Fruit fly (Drosophila melanogaster) whole organism, embryonic: ENCODE data around the gene CG32276.
A peak's percentile ranks its signal among the peaks of the same experiment; 100 is the strongest.

ENCODE experiments used
- ATbp ChIP-seq: fragments of 200-800 bp; sonication (Bioruptor generic); optimal IDR thresholded peaks from 2 replicates; lab custom pipeline; 2017; ENCODE audit warnings: missing biosample characterization, mild to moderate bottlenecking, missing genetic modification characterization, missing genetic modification reagents
- Ada2b ChIP-seq: fragments of 200-800 bp; sonication (Bioruptor generic); IDR thresholded peaks from 2 replicates; pipeline ENCODE4 v1.3.6; 2022; ENCODE audit warnings: missing biosample characterization, missing genetic modification characterization
- Antp ChIP-seq: fragments of 200-800 bp; sonication (Bioruptor generic); optimal IDR thresholded peaks from 3 replicates; lab custom pipeline; 2016; ENCODE audit warnings: missing biosample characterization, missing genetic modification characterization
- Blimp-1 ChIP-seq: fragments of 200-800 bp; sonication (Bioruptor generic); optimal IDR thresholded peaks from 3 replicates; lab custom pipeline; 2018; ENCODE audit warnings: missing biosample characterization, missing genetic modification characterization, mild to moderate bottlenecking, moderate library complexity, missing genetic modification reagents
- CG11456 ChIP-seq: fragments of 200-800 bp; sonication (Bioruptor generic); IDR thresholded peaks from 3 replicates; pipeline ENCODE4 v1.3.6; 2022; ENCODE audit warnings: missing biosample characterization, missing genetic modification characterization
- CG12155 ChIP-seq: fragments of 200-800 bp; sonication (Bioruptor generic); optimal IDR thresholded peaks from 3 replicates; lab custom pipeline; 2016; ENCODE audit warnings: missing biosample characterization, missing genetic modification characterization
- CG12744 ChIP-seq: fragments of 200-800 bp; sonication (Bioruptor generic); optimal IDR thresholded peaks from 2 replicates; lab custom pipeline; 2016; ENCODE audit warnings: missing biosample characterization, missing genetic modification characterization
- CG18476 ChIP-seq: fragments of 200-800 bp; sonication (Bioruptor generic); optimal IDR thresholded peaks from 2 replicates; lab custom pipeline; 2016; ENCODE audit warnings: missing biosample characterization, mild to moderate bottlenecking, missing genetic modification characterization
- CG2202 ChIP-seq: fragments of 200-800 bp; sonication (Bioruptor generic); optimal IDR thresholded peaks from 2 replicates; lab custom pipeline; 2018; ENCODE audit warnings: missing biosample characterization, mild to moderate bottlenecking, missing genetic modification characterization
- CG2875 ChIP-seq: fragments of 200-800 bp; sonication (Bioruptor generic); optimal IDR thresholded peaks from 2 replicates; lab custom pipeline; 2017; ENCODE audit warnings: missing biosample characterization, mild to moderate bottlenecking, missing genetic modification characterization, missing genetic modification reagents
- CG33213 ChIP-seq: fragments of 200-800 bp; sonication (Bioruptor generic); optimal IDR thresholded peaks from 3 replicates; lab custom pipeline; 2016; ENCODE audit warnings: missing biosample characterization, missing genetic modification characterization
- CG4282 ChIP-seq: fragments of 200-800 bp; sonication (Bioruptor generic); optimal IDR thresholded peaks from 2 replicates; lab custom pipeline; 2016; ENCODE audit warnings: missing biosample characterization, missing genetic modification characterization
- CG4424 ChIP-seq: fragments of 200-800 bp; sonication (Bioruptor generic); optimal IDR thresholded peaks from 3 replicates; lab custom pipeline; 2016; ENCODE audit warnings: missing biosample characterization, missing genetic modification characterization
- CG4707 ChIP-seq: fragments of 200-800 bp; sonication (Bioruptor generic); optimal IDR thresholded peaks from 2 replicates; lab custom pipeline; 2018; ENCODE audit warnings: missing biosample characterization, mild to moderate bottlenecking, missing genetic modification characterization, moderate library complexity
- CG5245 ChIP-seq: fragments of 200-800 bp; sonication (Bioruptor generic); optimal IDR thresholded peaks from 3 replicates; lab custom pipeline; 2016; ENCODE audit warnings: missing biosample characterization, missing genetic modification characterization
- CG6175 ChIP-seq: fragments of 200-800 bp; sonication (Bioruptor generic); IDR thresholded peaks from 3 replicates; pipeline ENCODE4 v1.3.6; 2022; ENCODE audit warnings: missing biosample characterization, missing genetic modification characterization
- CG8290 ChIP-seq, 3 experiments: fragments of 200-800 bp; sonication (Bioruptor generic); optimal IDR thresholded peaks; 2 replicates each; lab custom pipeline; 2016 to 2019; ENCODE audit warnings: missing biosample characterization in 3 of 3, missing genetic modification characterization in 3 of 3, mild to moderate bottlenecking in 2 of 3, moderate library complexity in 1 of 3
- Dad ChIP-seq: fragments of 200-800 bp; sonication (Bioruptor generic); optimal IDR thresholded peaks from 3 replicates; lab custom pipeline; 2016; ENCODE audit warnings: missing biosample characterization, missing genetic modification characterization
- Dp ChIP-seq: fragments of 200-800 bp; sonication (Bioruptor generic); optimal IDR thresholded peaks from 2 replicates; lab custom pipeline; 2018; ENCODE audit warnings: missing biosample characterization, mild to moderate bottlenecking, missing genetic modification characterization, moderate library complexity
- Elba2 ChIP-seq: fragments of 200-800 bp; sonication (Bioruptor generic); optimal IDR thresholded peaks from 3 replicates; lab custom pipeline; 2016; ENCODE audit warnings: missing biosample characterization, missing genetic modification characterization
- Fer2 ChIP-seq: fragments of 200-800 bp; sonication (Bioruptor generic); optimal IDR thresholded peaks from 2 replicates; lab custom pipeline; 2018; ENCODE audit warnings: missing biosample characterization, mild to moderate bottlenecking, missing genetic modification characterization, moderate library complexity
- H2.0 ChIP-seq: fragments of 200-800 bp; sonication (Bioruptor generic); IDR thresholded peaks from 2 replicates; pipeline ENCODE4 v1.3.6; 2022; ENCODE audit warnings: missing biosample characterization, missing genetic modification characterization
- HLHmδ ChIP-seq: fragments of 200-800 bp; sonication (Bioruptor generic); optimal IDR thresholded peaks from 2 replicates; lab custom pipeline; 2018; ENCODE audit warnings: missing biosample characterization, mild to moderate bottlenecking, missing genetic modification characterization, moderate library complexity
- HmgD ChIP-seq: fragments of 200-800 bp; sonication (Bioruptor generic); optimal IDR thresholded peaks from 3 replicates; lab custom pipeline; 2016; ENCODE audit warnings: missing biosample characterization, missing genetic modification characterization
- Meics ChIP-seq: fragments of 200-800 bp; sonication (Bioruptor generic); optimal IDR thresholded peaks from 2 replicates; lab custom pipeline; 2017; ENCODE audit warnings: missing biosample characterization, mild to moderate bottlenecking, missing genetic modification characterization
- Mes4 ChIP-seq: fragments of 200-800 bp; sonication (Bioruptor generic); optimal IDR thresholded peaks from 2 replicates; lab custom pipeline; 2016; ENCODE audit warnings: missing biosample characterization, missing genetic modification characterization
- Mrtf ChIP-seq: fragments of 200-800 bp; sonication (Bioruptor generic); IDR thresholded peaks from 3 replicates; pipeline ENCODE4 v1.3.6; 2022; ENCODE audit warnings: missing biosample characterization, missing genetic modification characterization
- Myb ChIP-seq: fragments of 200-800 bp; sonication (Bioruptor generic); optimal IDR thresholded peaks from 2 replicates; lab custom pipeline; 2016; ENCODE audit warnings: missing biosample characterization, missing genetic modification characterization
- PHDP ChIP-seq: fragments of 200-800 bp; sonication (Bioruptor generic); optimal IDR thresholded peaks from 3 replicates; lab custom pipeline; 2018; ENCODE audit warnings: missing biosample characterization, mild to moderate bottlenecking, missing genetic modification characterization, moderate library complexity
- Poxn ChIP-seq: fragments of 200-800 bp; sonication (Bioruptor generic); IDR thresholded peaks from 2 replicates; pipeline ENCODE4 v1.3.6; 2022; ENCODE audit warnings: missing biosample characterization, missing genetic modification characterization
- Vsx1 ChIP-seq: fragments of 200-800 bp; sonication (Bioruptor generic); optimal IDR thresholded peaks from 2 replicates; lab custom pipeline; 2017; ENCODE audit warnings: missing biosample characterization, mild to moderate bottlenecking, missing genetic modification characterization, missing genetic modification reagents
- cad ChIP-seq: fragments of >200 bp; optimal IDR thresholded peaks from 2 replicates; lab custom pipeline; 2017; ENCODE audit warnings: missing biosample characterization, missing genetic modification characterization
- chn ChIP-seq: fragments of 200-800 bp; sonication (Bioruptor generic); optimal IDR thresholded peaks from 2 replicates; lab custom pipeline; 2016; ENCODE audit warnings: missing biosample characterization, missing genetic modification characterization
- danr ChIP-seq: fragments of 200-800 bp; sonication (Bioruptor generic); IDR thresholded peaks from 2 replicates; pipeline ENCODE4 v1.3.6; 2022; ENCODE audit warnings: missing biosample characterization, missing genetic modification characterization
- dmrt99B ChIP-seq: fragments of 200-800 bp; sonication (Bioruptor generic); optimal IDR thresholded peaks from 2 replicates; lab custom pipeline; 2018; ENCODE audit warnings: missing biosample characterization, mild to moderate bottlenecking, missing genetic modification characterization, moderate library complexity
- fd102C ChIP-seq: fragments of 200-800 bp; sonication (Bioruptor generic); optimal IDR thresholded peaks from 2 replicates; lab custom pipeline; 2018; ENCODE audit warnings: missing biosample characterization, mild to moderate bottlenecking, missing genetic modification characterization, moderate library complexity
- gem ChIP-seq: fragments of 200-800 bp; sonication (Bioruptor generic); optimal IDR thresholded peaks from 2 replicates; lab custom pipeline; 2019; ENCODE audit warnings: missing biosample characterization, mild to moderate bottlenecking, missing genetic modification characterization, moderate library complexity
- gro ChIP-seq: fragments of 200-800 bp; sonication (Bioruptor generic); optimal IDR thresholded peaks from 2 replicates; lab custom pipeline; 2016; ENCODE audit warnings: missing biosample characterization, missing genetic modification characterization
- gsb-n ChIP-seq: fragments of 200-800 bp; sonication (Bioruptor generic); optimal IDR thresholded peaks from 3 replicates; lab custom pipeline; 2018; ENCODE audit warnings: missing biosample characterization, mild to moderate bottlenecking, missing genetic modification characterization
- h ChIP-seq: fragments of >200 bp; optimal IDR thresholded peaks from 2 replicates; lab custom pipeline; 2017
- kay ChIP-seq: fragments of 200-800 bp; sonication (Bioruptor generic); optimal IDR thresholded peaks from 2 replicates; lab custom pipeline; 2016; ENCODE audit warnings: missing biosample characterization, missing genetic modification characterization
- p53 ChIP-seq: fragments of 200-800 bp; sonication (Bioruptor generic); optimal IDR thresholded peaks from 2 replicates; lab custom pipeline; 2016; ENCODE audit warnings: missing biosample characterization, missing genetic modification characterization
- pita ChIP-seq: fragments of 200-800 bp; sonication (Bioruptor generic); optimal IDR thresholded peaks from 2 replicates; lab custom pipeline; 2017; ENCODE audit warnings: missing biosample characterization, mild to moderate bottlenecking, missing genetic modification characterization
- pum ChIP-seq: fragments of 200-800 bp; sonication (Bioruptor generic); optimal IDR thresholded peaks from 2 replicates; lab custom pipeline; 2016; ENCODE audit warnings: missing biosample characterization, missing genetic modification characterization
- sima ChIP-seq: fragments of 200-800 bp; sonication (Bioruptor generic); optimal IDR thresholded peaks from 2 replicates; lab custom pipeline; 2016; ENCODE audit warnings: missing biosample characterization, missing genetic modification characterization
- slp2 ChIP-seq: fragments of 200-800 bp; sonication (Bioruptor generic); optimal IDR thresholded peaks from 2 replicates; lab custom pipeline; 2016; ENCODE audit warnings: missing biosample characterization, missing genetic modification characterization
- sqz ChIP-seq: fragments of 200-800 bp; sonication (Bioruptor generic); optimal IDR thresholded peaks from 3 replicates; lab custom pipeline; 2018; ENCODE audit warnings: missing biosample characterization, mild to moderate bottlenecking, missing genetic modification characterization
- tio ChIP-seq: fragments of 200-800 bp; sonication (Bioruptor generic); optimal IDR thresholded peaks from 2 replicates; lab custom pipeline; 2017; ENCODE audit warnings: missing biosample characterization, missing genetic modification characterization, inconsistent platforms
- tll ChIP-seq, 2 experiments: fragments of 200-800 bp in 1 of 2; fragments of >200 bp in 1 of 2; sonication (Bioruptor generic) in 1 of 2; optimal IDR thresholded peaks; 2 replicates each; lab custom pipeline; 2017 to 2019; ENCODE audit warnings: missing biosample characterization in 2 of 2, missing genetic modification characterization in 2 of 2, mild to moderate bottlenecking in 1 of 2, moderate library complexity in 1 of 2
- unpg ChIP-seq: fragments of 200-800 bp; sonication (Bioruptor generic); optimal IDR thresholded peaks from 3 replicates; lab custom pipeline; 2018; ENCODE audit warnings: missing biosample characterization, mild to moderate bottlenecking, missing genetic modification characterization, moderate library complexity
- usp ChIP-seq: fragments of >200 bp; optimal IDR thresholded peaks from 2 replicates; lab custom pipeline; 2017; ENCODE audit warnings: missing biosample characterization, missing genetic modification characterization
- wek ChIP-seq: fragments of 200-800 bp; sonication (Bioruptor generic); optimal IDR thresholded peaks from 3 replicates; lab custom pipeline; 2018; ENCODE audit warnings: missing biosample characterization, mild to moderate bottlenecking, missing genetic modification characterization, moderate library complexity

CG32276 gene

dm6 chr3L:3197464-3197863 is 1.4 kb downstream of the CG32276 start, which contains the start of gene CG14966 (continued):
- TF ChIP-seq CG2202 (tag; lab: Kevin White, UChicago) (no peak), CG4424 (GFP tag; lab: Kevin White, UChicago) (peak; percentile 1), CG8290 (GFP tag; optimal IDR thresholded peaks at IDR 0.05; lab: Kevin White, UChicago) (peak; percentile 5), CG8290 (tag; optimal IDR thresholded peaks at IDR 0.05; lab: Kevin White, UChicago) (peak in 1 of 2 experiments; percentile 71), slp2 (GFP tag; lab: Kevin White, UChicago) (no peak), Dp (GFP tag; lab: Kevin White, UChicago) (peak; percentile 42), p53 (peak; percentile 11), cad (GFP tag; lab: Kevin White, UChicago) (no peak), CG12155 (peak; percentile 32), Elba2 (GFP tag; lab: Kevin White, UChicago) (no peak), ATbp (no peak), CG18476 (GFP tag; lab: Kevin White, UChicago) (no peak), H2.0 (GFP tag; lab: Robert Waterston, UW) (0 out of 2 replicates have a peak, but pooled peaks have one; percentile 6), Vsx1 (GFP tag; lab: Kevin White, UChicago) (no peak), Ada2b (GFP tag; lab: Robert Waterston, UW) (0 out of 2 replicates have a peak, but pooled peaks have one; percentile 28), Mrtf (GFP tag; lab: Robert Waterston, UW) (no peak), PHDP (tag; lab: Kevin White, UChicago) (peak; percentile 1), wek (no peak), h (no peak), CG33213 (GFP tag; lab: Kevin White, UChicago) (peak; percentile 30), CG4707 (GFP tag; lab: Kevin White, UChicago) (no peak), dmrt99B (tag; lab: Kevin White, UChicago) (no peak), sqz (GFP tag; lab: Kevin White, UChicago) (no peak), gsb-n (tag; lab: Kevin White, UChicago) (no peak), tio (GFP tag; lab: Kevin White, UChicago) (no peak), kay (GFP tag; lab: Kevin White, UChicago) (no peak), Poxn (GFP tag; lab: Robert Waterston, UW) (no peak), chn (GFP tag; lab: Kevin White, UChicago) (no peak), danr (no peak), sima (GFP tag; lab: Kevin White, UChicago) (no peak), HmgD (peak; percentile 44), Fer2 (tag; lab: Kevin White, UChicago) (no peak), fd102C (GFP tag; lab: Kevin White, UChicago) (no peak), CG5245 (GFP tag; lab: Kevin White, UChicago) (no peak), CG2875 (GFP tag; lab: Kevin White, UChicago) (no peak), HLHmδ (GFP tag; lab: Kevin White, UChicago) (no peak), CG12744 (GFP tag; lab: Kevin White, UChicago) (no peak), unpg (GFP tag; lab: Kevin White, UChicago) (peak; percentile 4), Blimp-1 (GFP tag; lab: Kevin White, UChicago) (no peak), Antp (peak; percentile 22), Myb (peak; percentile 95), Dad (GFP tag; lab: Kevin White, UChicago) (no peak), pum (GFP tag; lab: Kevin White, UChicago) (peak; percentile 38), Meics (GFP tag; lab: Kevin White, UChicago) (peak; percentile 38), CG4282 (GFP tag; lab: Kevin White, UChicago) (no peak), pita (GFP tag; lab: Kevin White, UChicago) (no peak), gem (peak; percentile 33), tll (GFP tag; optimal IDR thresholded peaks at IDR 0.05; lab: Kevin White, UChicago) (no peak), gro (GFP tag; lab: Kevin White, UChicago) (peak; percentile 58), Mes4 (GFP tag; lab: Kevin White, UChicago) (no peak), CG11456 (GFP tag; lab: Robert Waterston, UW) (no peak), usp (GFP tag; lab: Kevin White, UChicago) (no peak), CG6175 (GFP tag; lab: Robert Waterston, UW) (no peak)
